Worm (Caenorhabditis elegans) whole organism, young adult: ENCODE measurements around the gene T28B11.1.

ENCODE experiments used
- B0336.3 ChIP-seq: fragments of 200-800 bp; sonication (Bioruptor generic); IDR thresholded peaks from 2 replicates; pipeline ENCODE4 v1.3.6; 2022; ENCODE audit warnings: missing genetic modification characterization, missing compliant biosample characterization
- F10E7.11 ChIP-seq: sonication (generic microtip); optimal IDR thresholded peaks from 2 replicates; lab custom pipeline; 2017; ENCODE audit warnings: mild to moderate bottlenecking, missing genetic modification characterization, moderate library complexity, missing compliant biosample characterization
- F39B2.1 ChIP-seq: fragments of 200-800 bp; sonication (Bioruptor generic); IDR thresholded peaks from 2 replicates; pipeline ENCODE4 v1.3.6; 2022; ENCODE audit warnings: missing genetic modification reagents, missing genetic modification characterization, missing compliant biosample characterization
- F52B5.7 ChIP-seq: sonication (generic microtip); optimal IDR thresholded peaks from 2 replicates; lab custom pipeline; 2016; ENCODE audit warnings: mild to moderate bottlenecking, missing genetic modification characterization, missing compliant biosample characterization
- F55B11.4 ChIP-seq: sonication (generic microtip); optimal IDR thresholded peaks from 2 replicates; lab custom pipeline; 2016; ENCODE audit warnings: missing compliant biosample characterization, missing genetic modification characterization, borderline replicate concordance; ENCODE audit not compliant: insufficient read depth
- K11D2.4 ChIP-seq: fragments of 200-800 bp; sonication (Bioruptor generic); IDR thresholded peaks from 2 replicates; pipeline ENCODE4 v1.3.6; 2022; ENCODE audit warnings: missing genetic modification reagents, missing genetic modification characterization, missing compliant biosample characterization
- T26A5.8 ChIP-seq: sonication (generic microtip); optimal IDR thresholded peaks from 2 replicates; lab custom pipeline; 2016; ENCODE audit warnings: missing genetic modification characterization, missing compliant biosample characterization
- Y56A3A.18 ChIP-seq: fragments of 200-800 bp; sonication (Bioruptor generic); IDR thresholded peaks from 2 replicates; pipeline ENCODE4 v1.3.6; 2022; ENCODE audit warnings: missing genetic modification reagents, missing genetic modification characterization, missing compliant biosample characterization
- Y67H2A.10 ChIP-seq: fragments of 200-800 bp; sonication (Bioruptor generic); conservative IDR thresholded peaks from 2 replicates; pipeline ENCODE4 v1.3.6; 2022; ENCODE audit warnings: missing genetic modification reagents, missing genetic modification characterization, missing compliant biosample characterization
- Y79H2A.3 ChIP-seq: fragments of 200-800 bp; sonication (Bioruptor generic); conservative IDR thresholded peaks from 2 replicates; pipeline ENCODE4 v1.3.6; 2022; ENCODE audit warnings: missing genetic modification reagents, missing genetic modification characterization, missing compliant biosample characterization
- ama-1 ChIP-seq, 3 experiments: fragments of 150-350 bp in 1 of 3; sonication (generic microtip) in 2 of 3; optimal IDR thresholded peaks; 2 replicates each; lab custom pipeline; 2014 to 2018; ENCODE audit warnings: missing biosample characterization in 2 of 3, missing genetic modification characterization in 2 of 3, missing genetic modification reagents in 2 of 3
- atf-7 ChIP-seq: sonication (generic microtip); optimal IDR thresholded peaks from 2 replicates; lab custom pipeline; 2017; ENCODE audit warnings: mild to moderate bottlenecking, missing genetic modification characterization, missing compliant biosample characterization
- attf-5 ChIP-seq: fragments of 200-800 bp; sonication (Bioruptor generic); optimal IDR thresholded peaks from 2 replicates; lab custom pipeline; 2018; ENCODE audit warnings: mild to moderate bottlenecking, missing genetic modification characterization, missing compliant biosample characterization
- bed-1 ChIP-seq: fragments of 200-800 bp; sonication (Bioruptor generic); IDR thresholded peaks from 2 replicates; pipeline ENCODE4 v1.3.6; 2022; ENCODE audit warnings: missing genetic modification reagents, missing genetic modification characterization, missing compliant biosample characterization
- ccch-3 ChIP-seq: fragments of 200-800 bp; sonication (Bioruptor generic); optimal IDR thresholded peaks from 2 replicates; lab custom pipeline; 2018; ENCODE audit warnings: mild to moderate bottlenecking, missing genetic modification characterization, missing compliant biosample characterization
- die-1 ChIP-seq: sonication (generic microtip); optimal IDR thresholded peaks from 2 replicates; lab custom pipeline; 2016; ENCODE audit warnings: missing genotype, mild to moderate bottlenecking, missing genetic modification characterization, missing compliant biosample characterization
- dox-1 ChIP-seq: fragments of 200-800 bp; sonication (Bioruptor generic); IDR thresholded peaks from 2 replicates; pipeline ENCODE4 v1.3.6; 2022; ENCODE audit warnings: missing genetic modification reagents, missing genetic modification characterization, missing compliant biosample characterization
- egl-44 ChIP-seq: fragments of 200-800 bp; sonication (Bioruptor generic); IDR thresholded peaks from 2 replicates; pipeline ENCODE4 v1.3.6; 2022; ENCODE audit warnings: missing genetic modification reagents, missing genetic modification characterization, missing compliant biosample characterization
- gei-17 ChIP-seq: fragments of 200-800 bp; sonication (Bioruptor generic); optimal IDR thresholded peaks from 2 replicates; lab custom pipeline; 2018; ENCODE audit warnings: mild to moderate bottlenecking, missing genetic modification characterization, missing compliant biosample characterization
- him-1 ChIP-seq: sonication (generic microtip); optimal IDR thresholded peaks from 2 replicates; lab custom pipeline; 2016; ENCODE audit warnings: missing genotype, missing genetic modification reagents, missing genetic modification characterization, missing compliant biosample characterization
- hlh-12 ChIP-seq: sonication (generic microtip); optimal IDR thresholded peaks from 2 replicates; lab custom pipeline; 2016; ENCODE audit warnings: missing genetic modification characterization, missing compliant biosample characterization
- hmg-1.2 ChIP-seq: fragments of 200-800 bp; sonication (Bioruptor generic); IDR thresholded peaks from 2 replicates; pipeline ENCODE4 v1.3.6; 2022; ENCODE audit warnings: missing genetic modification reagents, missing genetic modification characterization, missing compliant biosample characterization
- hrde-1 ChIP-seq: sonication (generic microtip); optimal IDR thresholded peaks from 2 replicates; lab custom pipeline; 2016; ENCODE audit warnings: missing genetic modification characterization, mild to moderate bottlenecking, missing compliant biosample characterization, moderate library complexity, missing genotype, missing genetic modification reagents, borderline replicate concordance
- hsf-1 ChIP-seq: fragments of 200-800 bp; sonication (Bioruptor generic); IDR thresholded peaks from 2 replicates; pipeline ENCODE4 v1.3.6; 2022; ENCODE audit warnings: missing genetic modification reagents, missing genetic modification characterization, missing compliant biosample characterization
- lag-1 ChIP-seq: fragments of 200-800 bp; sonication (Bioruptor generic); IDR thresholded peaks from 2 replicates; pipeline ENCODE4 v1.3.6; 2022; ENCODE audit warnings: missing genetic modification reagents, missing genetic modification characterization, missing compliant biosample characterization
- let-526 ChIP-seq: fragments of 200-800 bp; sonication (Bioruptor generic); IDR thresholded peaks from 2 replicates; pipeline ENCODE4 v1.3.6; 2022; ENCODE audit warnings: missing genetic modification reagents, missing genetic modification characterization, missing compliant biosample characterization
- lin-35 ChIP-seq, 3 experiments: fragments of 150-350 bp in 2 of 3; sonication (generic microtip) in 1 of 3; optimal IDR thresholded peaks; 2 replicates each; lab custom pipeline; 2014 to 2018; ENCODE audit warnings: missing biosample characterization in 3 of 3, missing genetic modification characterization in 3 of 3, missing genetic modification reagents in 3 of 3
- lir-1 ChIP-seq: fragments of 200-800 bp; sonication (Bioruptor generic); conservative IDR thresholded peaks from 2 replicates; pipeline ENCODE4 v1.3.6; 2022; ENCODE audit warnings: missing genetic modification reagents, missing genetic modification characterization, missing compliant biosample characterization
- madf-8 ChIP-seq: fragments of 200-800 bp; sonication (Bioruptor generic); conservative IDR thresholded peaks from 2 replicates; pipeline ENCODE4 v1.3.6; 2022; ENCODE audit warnings: missing genetic modification reagents, missing genetic modification characterization, missing compliant biosample characterization
- mcd-1 ChIP-seq: fragments of 200-800 bp; sonication (Bioruptor generic); IDR thresholded peaks from 2 replicates; pipeline ENCODE4 v1.3.6; 2022; ENCODE audit warnings: missing genetic modification reagents, missing genetic modification characterization, missing compliant biosample characterization
- mes-4 ChIP-seq: sonication (generic microtip); optimal IDR thresholded peaks from 2 replicates; lab custom pipeline; 2016; ENCODE audit warnings: missing genotype, missing genetic modification characterization, missing compliant biosample characterization
- nfya-2 ChIP-seq: fragments of 200-800 bp; sonication (Bioruptor generic); IDR thresholded peaks from 2 replicates; pipeline ENCODE4 v1.3.6; 2022; ENCODE audit warnings: missing genetic modification reagents, missing genetic modification characterization, missing compliant biosample characterization
- nfyb-1 ChIP-seq: fragments of 200-800 bp; sonication (Bioruptor generic); IDR thresholded peaks from 2 replicates; pipeline ENCODE4 v1.3.6; 2022; ENCODE audit warnings: missing genetic modification reagents, missing genetic modification characterization, missing compliant biosample characterization
- nhr-120 ChIP-seq: fragments of 200-800 bp; sonication (Bioruptor generic); IDR thresholded peaks from 2 replicates; pipeline ENCODE4 v1.3.6; 2022; ENCODE audit warnings: missing genetic modification characterization, missing compliant biosample characterization
- nhr-179 ChIP-seq: sonication (generic microtip); optimal IDR thresholded peaks from 2 replicates; lab custom pipeline; 2016; ENCODE audit warnings: mild to moderate bottlenecking, missing genetic modification characterization, missing compliant biosample characterization
- nhr-80 ChIP-seq: sonication (generic microtip); optimal IDR thresholded peaks from 2 replicates; lab custom pipeline; 2016; ENCODE audit warnings: missing genetic modification characterization, missing compliant biosample characterization
- rcor-1 ChIP-seq: fragments of 200-800 bp; sonication (Bioruptor generic); IDR thresholded peaks from 2 replicates; pipeline ENCODE4 v1.3.6; 2022; ENCODE audit warnings: missing genetic modification reagents, missing genetic modification characterization, missing compliant biosample characterization
- rec-8 ChIP-seq, 2 experiments: sonication (generic microtip); optimal IDR thresholded peaks; 2 replicates each; lab custom pipeline; 2016; ENCODE audit warnings: mild to moderate bottlenecking in 2 of 2, missing genetic modification characterization in 2 of 2, missing genetic modification reagents in 2 of 2, missing genotype in 2 of 2, missing biosample characterization in 1 of 2, missing compliant biosample characterization in 1 of 2, moderate library complexity in 1 of 2
- sea-2 ChIP-seq: fragments of 200-800 bp; sonication (Bioruptor generic); IDR thresholded peaks from 2 replicates; pipeline ENCODE4 v1.3.6; 2022; ENCODE audit warnings: missing genetic modification characterization, missing compliant biosample characterization
- snpc-1.3 ChIP-seq: sonication (generic microtip); optimal IDR thresholded peaks from 2 replicates; lab custom pipeline; 2017; ENCODE audit warnings: missing genetic modification characterization, mild to moderate bottlenecking, missing compliant biosample characterization, antibody characterized with exemption, moderate library complexity, missing genotype, missing genetic modification reagents; ENCODE audit not compliant: insufficient read depth
- snpc-3.4 ChIP-seq: sonication (generic microtip); optimal IDR thresholded peaks from 2 replicates; lab custom pipeline; 2017; ENCODE audit warnings: missing genetic modification characterization, mild to moderate bottlenecking, missing compliant biosample characterization, antibody characterized with exemption, moderate library complexity, missing genotype, missing genetic modification reagents
- snpc-4 ChIP-seq, 5 experiments: fragments of 150-350 bp in 1 of 5; sonication (generic microtip) in 4 of 5; optimal IDR thresholded peaks; 2 replicates each; lab custom pipeline; 2014 to 2018; ENCODE audit warnings: missing genetic modification characterization in 5 of 5, missing biosample characterization in 3 of 5, antibody characterized with exemption in 2 of 5, mild to moderate bottlenecking in 2 of 5, missing compliant biosample characterization in 2 of 5, missing genotype in 2 of 5, moderate library complexity in 2 of 5, missing genetic modification reagents in 1 of 5
- somi-1 ChIP-seq: fragments of 200-800 bp; sonication (Bioruptor generic); optimal IDR thresholded peaks from 2 replicates; lab custom pipeline; 2018; ENCODE audit warnings: mild to moderate bottlenecking, missing genetic modification characterization, missing compliant biosample characterization
- tlf-1 ChIP-seq: fragments of 200-800 bp; sonication (Bioruptor generic); optimal IDR thresholded peaks from 2 replicates; lab custom pipeline; 2018; ENCODE audit warnings: mild to moderate bottlenecking, missing genetic modification characterization, missing compliant biosample characterization
- unc-130 ChIP-seq: sonication (generic microtip); optimal IDR thresholded peaks from 2 replicates; lab custom pipeline; 2016; ENCODE audit warnings: missing genetic modification reagents, missing genetic modification characterization, missing compliant biosample characterization
- unc-62 ChIP-seq: fragments of 150-350 bp; optimal IDR thresholded peaks from 2 replicates; lab custom pipeline; 2014; ENCODE audit warnings: missing biosample characterization, missing genetic modification reagents, missing genetic modification characterization
- zim-3 ChIP-seq: sonication (generic microtip); optimal IDR thresholded peaks from 2 replicates; lab custom pipeline; 2017; ENCODE audit warnings: mild to moderate bottlenecking, missing genetic modification characterization, moderate library complexity, missing compliant biosample characterization
- ztf-18 ChIP-seq: sonication (generic microtip); optimal IDR thresholded peaks from 2 replicates; lab custom pipeline; 2016; ENCODE audit warnings: missing genotype, mild to moderate bottlenecking, missing genetic modification characterization, missing compliant biosample characterization

The T28B11.1 gene

DNA sequence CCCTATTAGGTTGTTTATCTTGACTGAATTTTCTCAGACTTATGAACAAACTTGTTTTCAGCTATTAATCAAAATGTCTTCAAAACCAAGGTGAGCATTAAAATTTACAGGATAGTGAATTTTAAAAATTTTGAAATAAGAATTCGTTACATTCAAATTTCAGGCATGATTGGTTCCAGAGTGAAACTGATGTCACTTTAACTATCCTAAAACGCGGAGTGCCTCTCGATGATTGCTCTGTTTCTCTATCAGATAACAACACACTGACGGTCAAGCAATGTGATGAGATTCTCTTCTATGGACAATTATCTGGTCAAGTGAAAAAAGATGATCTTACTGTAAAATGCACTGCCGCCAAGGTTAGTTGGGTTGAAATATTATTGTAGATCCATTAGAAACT is 39.2 kb upstream of the T28B11.1 start, which contains the start of gene D1054.3 (continued):
- TF ChIP-seq hmg-1.2 (GFP tag; lab: Robert Waterston, UW) (no peak), Y56A3A.18 (no peak), ccch-3 (GFP tag; lab: Kevin White, UChicago) (no peak), K11D2.4 (GFP tag; lab: Robert Waterston, UW) (no peak), egl-44 (GFP tag; lab: Robert Waterston, UW) (no peak), mes-4 (tag; lab: Kevin White, UChicago) (no peak), nhr-120 (GFP tag; lab: Robert Waterston, UW) (no peak), snpc-3.4 (tag; lab: Kevin White, UChicago) (peak; percentile 15), unc-130 (GFP tag; lab: Kevin White, UChicago) (no peak), snpc-1.3 (tag; lab: Kevin White, UChicago) (peak; percentile 49), ama-1 (optimal IDR thresholded peaks at IDR 0.05; lab: Kevin White, UChicago) (no peak), ama-1 (GFP tag; optimal IDR thresholded peaks at IDR 0.05; lab: Kevin White, UChicago) (no peak), rcor-1 (GFP tag; lab: Robert Waterston, UW) (no peak), die-1 (tag; lab: Kevin White, UChicago) (no peak), ztf-18 (tag; lab: Kevin White, UChicago) (no peak), hrde-1 (tag; lab: Kevin White, UChicago) (peak; percentile 20), unc-62 (GFP tag; lab: Kevin White, UChicago) (no peak), lin-35 (GFP tag; optimal IDR thresholded peaks at IDR 0.05; lab: Kevin White, UChicago) (no peak), T26A5.8 (no peak), zim-3 (no peak), nhr-80 (tag; lab: Kevin White, UChicago) (no peak), snpc-4 (GFP tag; optimal IDR thresholded peaks at IDR 0.05; lab: Kevin White, UChicago) (no peak), snpc-4 (tag; optimal IDR thresholded peaks at IDR 0.05; lab: Kevin White, UChicago) (no peak), sea-2 (GFP tag; lab: Robert Waterston, UW) (no peak), hsf-1 (peak; percentile 51; the same call in 1 of the 2 replicates), nfyb-1 (GFP tag; lab: Robert Waterston, UW) (0 out of 2 replicates have a peak, but pooled peaks have one; percentile 41), tlf-1 (GFP tag; lab: Kevin White, UChicago) (no peak), F10E7.11 (no peak), nhr-179 (no peak), lag-1 (no peak), dox-1 (GFP tag; lab: Robert Waterston, UW) (no peak), madf-8 (no peak), rec-8 (tag; optimal IDR thresholded peaks at IDR 0.05; lab: Kevin White, UChicago) (no peak), let-526 (no peak), nfya-2 (GFP tag; lab: Robert Waterston, UW) (no peak), F52B5.7 (no peak), B0336.3 (GFP tag; lab: Robert Waterston, UW) (0 out of 2 replicates have a peak, but pooled peaks have one; percentile 15), atf-7 (no peak), Y79H2A.3 (GFP tag; lab: Robert Waterston, UW) (0 out of 2 replicates have a peak, but pooled peaks have one; percentile 43), attf-5 (GFP tag; lab: Kevin White, UChicago) (no peak), Y67H2A.10 (GFP tag; lab: Robert Waterston, UW) (no peak), F55B11.4 (tag; lab: Kevin White, UChicago) (no peak), lir-1 (GFP tag; lab: Robert Waterston, UW) (no peak), him-1 (tag; lab: Kevin White, UChicago) (no peak), F39B2.1 (0 out of 2 replicates have a peak, but pooled peaks have one; percentile 50), bed-1 (GFP tag; lab: Robert Waterston, UW) (no peak), gei-17 (GFP tag; lab: Kevin White, UChicago) (no peak), somi-1 (GFP tag; lab: Kevin White, UChicago) (no peak), hlh-12 (tag; lab: Kevin White, UChicago) (no peak), mcd-1 (no peak)
